Worm (Caenorhabditis elegans): Measurements from ENCODE around the gene ZK546.4.

ZK546.4 gene

DNA sequence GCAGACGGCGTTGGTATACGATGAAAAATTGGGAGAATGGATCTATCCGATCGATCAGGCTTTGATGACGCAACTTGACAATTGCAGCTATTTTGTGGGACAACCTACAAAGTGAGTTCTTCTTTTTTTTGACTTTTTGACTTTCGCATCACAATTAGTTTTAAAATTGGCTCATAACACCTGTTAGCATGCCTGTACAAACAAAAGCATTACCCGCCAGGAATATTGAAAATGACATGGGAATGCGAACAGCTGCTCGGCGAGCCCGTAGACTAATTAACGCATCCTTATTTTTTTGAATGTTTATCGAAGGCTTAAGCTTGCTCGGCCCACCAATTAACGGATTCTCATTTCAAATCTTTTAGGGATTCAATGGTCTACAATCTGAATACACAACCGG lies 49.4 kb downstream of the ZK546.4 start:
- no peak for TF ChIP-seq unc-98 (GFP tag; IDR thresholded peaks at IDR 0.05)
- no peak for TF ChIP-seq efl-3 (GFP tag; optimal IDR thresholded peaks at IDR 0.05)
